Worm (Caenorhabditis elegans): ENCODE results near the gene lag-2.

The lag-2 gene

DNA sequence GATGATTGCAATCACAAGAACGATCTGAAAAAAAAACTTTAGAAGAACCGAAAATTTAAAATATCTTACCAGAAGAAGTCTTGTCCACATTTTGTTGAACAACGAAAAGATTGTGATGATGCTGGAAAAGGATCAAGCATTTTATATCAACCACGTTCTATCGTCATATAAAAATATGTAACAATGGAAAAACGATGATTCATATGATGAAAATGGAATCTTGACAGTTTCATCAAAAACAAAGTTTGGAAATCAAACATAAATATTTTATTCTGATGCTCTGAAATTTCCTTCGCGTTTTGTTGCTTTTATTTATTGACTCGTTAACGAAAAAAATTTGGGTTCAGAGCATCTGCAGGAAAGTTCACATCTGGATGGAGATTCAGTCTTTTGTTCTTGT lies 48.5 kb downstream of the lag-2 start, which contains the start of the genes K08D9.9 and str-16:
K08D9.9 (minus strand) TSS at position 101 of the 400 bp plus-strand sequence.
str-16 (plus strand) TSS at position 266 of the 400 bp plus-strand sequence.
- no peak for TF ChIP-seq unc-62 (GFP tag; optimal IDR thresholded peaks at IDR 0.05)
